Worm (Caenorhabditis elegans) whole organism, L2 larva: ENCODE measurements around the gene twk-12.

Experiments used
- C34F6.9 ChIP-seq: fragments of 150-350 bp; optimal IDR thresholded peaks from 2 replicates; lab custom pipeline; 2014; ENCODE audit warnings: missing biosample characterization, missing genetic modification characterization
- R02D3.7 ChIP-seq: fragments of 150-350 bp; optimal IDR thresholded peaks from 2 replicates; lab custom pipeline; 2014; ENCODE audit warnings: missing biosample characterization, missing genetic modification characterization
- Y55F3AM.14 ChIP-seq: fragments of 200-800 bp; sonication (Bioruptor generic); optimal IDR thresholded peaks from 2 replicates; lab custom pipeline; 2018; ENCODE audit warnings: mild to moderate bottlenecking, missing genetic modification characterization, missing compliant biosample characterization
- ZK546.5 ChIP-seq: sonication (generic microtip); optimal IDR thresholded peaks from 2 replicates; lab custom pipeline; 2017; ENCODE audit warnings: missing biosample characterization, missing genetic modification characterization
- alr-1 ChIP-seq: fragments of 150-350 bp; optimal IDR thresholded peaks from 2 replicates; lab custom pipeline; 2014; ENCODE audit warnings: missing biosample characterization, missing genetic modification characterization
- ama-1 ChIP-seq: fragments of 150-350 bp; optimal IDR thresholded peaks from 2 replicates; lab custom pipeline; 2018; ENCODE audit warnings: inconsistent platforms
- blmp-1 ChIP-seq: sonication (generic microtip); optimal IDR thresholded peaks from 2 replicates; lab custom pipeline; 2017; ENCODE audit warnings: missing genetic modification characterization, mild to moderate bottlenecking, missing compliant biosample characterization, antibody characterized with exemption, moderate library complexity; ENCODE audit not compliant: insufficient read depth
- ceh-16 ChIP-seq: fragments of 150-350 bp; optimal IDR thresholded peaks from 2 replicates; lab custom pipeline; 2014; ENCODE audit warnings: missing biosample characterization, missing genetic modification characterization
- ceh-82 ChIP-seq: fragments of 150-350 bp; optimal IDR thresholded peaks from 2 replicates; lab custom pipeline; 2014; ENCODE audit warnings: missing biosample characterization, missing genetic modification characterization
- dmd-4 ChIP-seq: sonication (generic microtip); optimal IDR thresholded peaks from 2 replicates; lab custom pipeline; 2017; ENCODE audit warnings: missing biosample characterization, missing genetic modification characterization
- egl-27 ChIP-seq: sonication (generic microtip); optimal IDR thresholded peaks from 3 replicates; lab custom pipeline; 2017; ENCODE audit warnings: missing biosample characterization, missing genetic modification reagents, missing genetic modification characterization
- elt-1 ChIP-seq: fragments of 150-350 bp; optimal IDR thresholded peaks from 2 replicates; lab custom pipeline; 2014; ENCODE audit warnings: missing biosample characterization, missing genetic modification characterization
- fos-1 ChIP-seq: fragments of 150-350 bp; optimal IDR thresholded peaks from 2 replicates; lab custom pipeline; 2014; ENCODE audit warnings: missing biosample characterization, missing genetic modification characterization
- gmeb-1 ChIP-seq: fragments of 150-350 bp; optimal IDR thresholded peaks from 2 replicates; lab custom pipeline; 2014; ENCODE audit warnings: missing biosample characterization, missing genetic modification characterization
- lin-11 ChIP-seq: fragments of 150-350 bp; sonication (generic microtip); optimal IDR thresholded peaks from 2 replicates; lab custom pipeline; 2014; ENCODE audit warnings: missing biosample characterization, missing genetic modification characterization, inconsistent platforms, mixed read lengths
- lin-13 ChIP-seq: fragments of 150-350 bp; optimal IDR thresholded peaks from 2 replicates; lab custom pipeline; 2014; ENCODE audit warnings: missing biosample characterization, missing genetic modification reagents, missing genetic modification characterization
- lsy-2 ChIP-seq, 2 experiments: fragments of 150-350 bp in 1 of 2; sonication (generic microtip) in 1 of 2; optimal IDR thresholded peaks; 2 replicates each; lab custom pipeline; 2014 to 2017; ENCODE audit warnings: missing biosample characterization in 2 of 2, missing genetic modification characterization in 2 of 2
- mab-5 ChIP-seq: fragments of 150-350 bp; optimal IDR thresholded peaks from 2 replicates; lab custom pipeline; 2014; ENCODE audit warnings: missing biosample characterization, missing genetic modification characterization
- mbf-1 ChIP-seq: sonication (generic microtip); optimal IDR thresholded peaks from 2 replicates; lab custom pipeline; 2017; ENCODE audit warnings: missing biosample characterization, missing genetic modification characterization
- nhr-10 ChIP-seq: sonication (generic microtip); optimal IDR thresholded peaks from 2 replicates; lab custom pipeline; 2017; ENCODE audit warnings: missing biosample characterization, missing genetic modification characterization
- nhr-11 ChIP-seq: fragments of 150-350 bp; optimal IDR thresholded peaks from 2 replicates; lab custom pipeline; 2014; ENCODE audit warnings: missing biosample characterization, missing genetic modification characterization
- nhr-12 ChIP-seq: fragments of 150-350 bp; optimal IDR thresholded peaks from 2 replicates; lab custom pipeline; 2014; ENCODE audit warnings: missing biosample characterization, missing genetic modification characterization
- nhr-129 ChIP-seq: fragments of 150-350 bp; optimal IDR thresholded peaks from 2 replicates; lab custom pipeline; 2014; ENCODE audit warnings: missing biosample characterization, missing genetic modification characterization
- nhr-21 ChIP-seq: fragments of 150-350 bp; optimal IDR thresholded peaks from 2 replicates; lab custom pipeline; 2014; ENCODE audit warnings: missing biosample characterization, missing genetic modification characterization
- nhr-237 ChIP-seq: fragments of 150-350 bp; optimal IDR thresholded peaks from 2 replicates; lab custom pipeline; 2014; ENCODE audit warnings: missing biosample characterization, missing genetic modification characterization
- nhr-25 ChIP-seq: fragments of 150-350 bp; sonication (generic microtip); optimal IDR thresholded peaks from 3 replicates; lab custom pipeline; 2014; ENCODE audit warnings: missing biosample characterization, missing genetic modification characterization
- nhr-77 ChIP-seq: fragments of 150-350 bp; optimal IDR thresholded peaks from 2 replicates; lab custom pipeline; 2014; ENCODE audit warnings: missing biosample characterization, missing genetic modification characterization
- peb-1 ChIP-seq: fragments of 150-350 bp; optimal IDR thresholded peaks from 2 replicates; lab custom pipeline; 2014; ENCODE audit warnings: missing biosample characterization, missing genetic modification characterization
- sem-4 ChIP-seq: fragments of 150-350 bp; optimal IDR thresholded peaks from 2 replicates; lab custom pipeline; 2014; ENCODE audit warnings: missing biosample characterization, missing genetic modification reagents, missing genetic modification characterization
- skn-1 ChIP-seq: sonication (generic microtip); optimal IDR thresholded peaks from 2 replicates; lab custom pipeline; 2017; ENCODE audit warnings: missing biosample characterization, missing genetic modification characterization
- sma-9 ChIP-seq, 2 experiments: fragments of 150-350 bp in 1 of 2; sonication (generic microtip) in 1 of 2; optimal IDR thresholded peaks; 2 replicates each; lab custom pipeline; 2014 to 2016; ENCODE audit warnings: missing genetic modification characterization in 2 of 2, mild to moderate bottlenecking in 1 of 2, missing biosample characterization in 1 of 2, missing compliant biosample characterization in 1 of 2, missing genetic modification reagents in 1 of 2, moderate library complexity in 1 of 2
- unc-39 ChIP-seq: fragments of 150-350 bp; optimal IDR thresholded peaks from 2 replicates; lab custom pipeline; 2014; ENCODE audit warnings: missing biosample characterization, missing genetic modification characterization
- unc-55 ChIP-seq: fragments of 150-350 bp; sonication (generic microtip); optimal IDR thresholded peaks from 3 replicates; lab custom pipeline; 2014; ENCODE audit warnings: missing biosample characterization, missing genetic modification reagents, missing genetic modification characterization
- unc-62 ChIP-seq: fragments of 150-350 bp; optimal IDR thresholded peaks from 2 replicates; lab custom pipeline; 2014; ENCODE audit warnings: missing biosample characterization, missing genetic modification reagents, missing genetic modification characterization
- zag-1 ChIP-seq: fragments of 150-350 bp; optimal IDR thresholded peaks from 2 replicates; lab custom pipeline; 2014; ENCODE audit warnings: missing biosample characterization, missing genetic modification characterization
- ztf-1 ChIP-seq: fragments of 200-800 bp; sonication (Bioruptor generic); conservative IDR thresholded peaks from 2 replicates; pipeline ENCODE4 v1.3.6; 2022; ENCODE audit warnings: missing genetic modification characterization, missing compliant biosample characterization
- ztf-4 ChIP-seq: fragments of 150-350 bp; optimal IDR thresholded peaks from 2 replicates; lab custom pipeline; 2014; ENCODE audit warnings: missing biosample characterization, missing genetic modification characterization

twk-12 gene

ce11 chrV:10667284-10667683, at the start of gene twk-12:
twk-12 (plus strand) TSS chrV:10667584.
- TF ChIP-seq unc-55 (GFP tag; lab: Kevin White, UChicago) (no peak), gmeb-1 (tag; lab: Kevin White, UChicago) (no peak), alr-1 (tag; lab: Kevin White, UChicago) (no peak), mab-5 (no peak), nhr-10 (no peak), egl-27 (tag; lab: Kevin White, UChicago) (no peak), nhr-129 (tag; lab: Kevin White, UChicago) (no peak), sem-4 (tag; lab: Kevin White, UChicago) (no peak), lin-13 (GFP tag; lab: Kevin White, UChicago) (no peak), R02D3.7 (tag; lab: Kevin White, UChicago) (no peak), skn-1 (tag; lab: Kevin White, UChicago) (no peak), nhr-12 (tag; lab: Kevin White, UChicago) (no peak), nhr-237 (no peak)
- TF ChIP-seq, all 48 proteins: peak for 0

DNA sequence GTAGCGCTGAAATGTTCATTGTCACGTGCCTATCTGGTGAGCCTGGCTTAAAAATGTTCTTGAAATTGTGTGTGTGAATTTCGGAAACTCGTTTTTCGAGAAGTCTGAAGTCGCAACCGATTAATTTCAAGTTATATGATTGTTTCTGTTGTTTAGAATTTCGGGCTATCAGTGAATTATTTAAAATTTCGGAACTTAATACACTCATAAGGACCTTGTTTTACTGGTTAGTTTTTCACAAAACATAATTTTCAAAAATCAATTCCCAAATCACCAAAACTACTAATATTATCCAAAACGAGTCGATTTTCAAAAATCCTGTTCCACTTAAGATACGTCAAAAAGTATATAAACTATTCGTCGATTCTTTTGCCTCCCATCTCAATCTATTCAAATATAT, 36.9 kb upstream of the twk-12 start:
- TF ChIP-seq nhr-25 (tag; lab: Kevin White, UChicago) (no peak), zag-1 (tag; lab: Kevin White, UChicago) (no peak), ceh-82 (no peak), ama-1 (lab: Kevin White, UChicago) (no peak), lsy-2 (tag; optimal IDR thresholded peaks at IDR 0.05; lab: Kevin White, UChicago) (no peak), ztf-1 (GFP tag; lab: Robert Waterston, UW) (no peak), ceh-16 (tag; lab: Kevin White, UChicago) (no peak), unc-39 (no peak), C34F6.9 (tag; lab: Kevin White, UChicago) (no peak), ZK546.5 (no peak), gmeb-1 (tag; lab: Kevin White, UChicago) (no peak), nhr-21 (tag; lab: Kevin White, UChicago) (no peak), sma-9 (GFP tag; optimal IDR thresholded peaks at IDR 0.05; lab: Kevin White, UChicago) (no peak), sma-9 (tag; optimal IDR thresholded peaks at IDR 0.05; lab: Kevin White, UChicago) (no peak), nhr-77 (tag; lab: Kevin White, UChicago) (no peak), R02D3.7 (tag; lab: Kevin White, UChicago) (no peak), mbf-1 (tag; lab: Kevin White, UChicago) (no peak), dmd-4 (no peak), nhr-11 (no peak)

ce11 chrV:10632758-10633157, 34.6 kb upstream of the twk-12 start, which contains the start of gene mab-23:
mab-23 (plus strand) TSS chrV:10633058.
- no peak for TF ChIP-seq ztf-4 (tag; lab: Kevin White, UChicago)
- no peak for TF ChIP-seq nhr-12 (tag; lab: Kevin White, UChicago)

ce11 chrV:10635722-10636121, 31.7 kb upstream of the twk-12 start, which contains the start of gene kvs-2:
kvs-2 (plus strand) TSS chrV:10636022.
- TF ChIP-seq lin-11 (no peak), fos-1 (no peak), lsy-2 (tag; optimal IDR thresholded peaks at IDR 0.05; lab: Kevin White, UChicago) (no peak), zag-1 (tag; lab: Kevin White, UChicago) (no peak), unc-62 (GFP tag; lab: Kevin White, UChicago) (no peak), elt-1 (tag; lab: Kevin White, UChicago) (no peak), ztf-4 (tag; lab: Kevin White, UChicago) (no peak), ceh-16 (tag; lab: Kevin White, UChicago) (no peak), blmp-1 (no peak)

DNA sequence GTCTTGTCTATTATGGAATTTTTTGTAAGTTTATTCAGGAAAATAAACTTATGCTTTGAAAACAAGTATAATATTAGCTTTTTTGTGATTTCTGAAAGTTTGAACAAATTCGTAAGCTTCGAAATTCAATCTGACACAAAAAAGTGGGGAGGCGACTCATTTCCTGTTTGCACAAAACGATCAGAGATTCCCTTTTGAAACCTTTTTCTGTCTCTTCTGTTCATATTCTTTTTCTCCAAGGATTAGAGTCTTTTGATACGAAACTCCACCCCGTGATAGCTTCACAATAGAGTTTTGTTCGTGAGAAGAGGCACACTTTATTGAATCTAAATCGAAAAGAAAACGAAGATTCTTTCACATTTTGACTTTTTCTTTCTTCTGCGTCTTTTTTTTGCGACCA, 26.4 kb upstream of the twk-12 start:
- TF ChIP-seq ztf-4 (tag; lab: Kevin White, UChicago): no peak
- no peak for TF ChIP-seq Y55F3AM.14 (GFP tag; lab: Kevin White, UChicago)
- no peak for TF ChIP-seq R02D3.7 (tag; lab: Kevin White, UChicago)
- no peak for TF ChIP-seq ZK546.5
- TF ChIP-seq elt-1 (tag; lab: Kevin White, UChicago): no peak
- TF ChIP-seq peb-1 (tag; lab: Kevin White, UChicago): no peak
- no peak for TF ChIP-seq nhr-21 (tag; lab: Kevin White, UChicago)
- no peak for TF ChIP-seq lin-13 (GFP tag; lab: Kevin White, UChicago)
- TF ChIP-seq C34F6.9 (tag; lab: Kevin White, UChicago): no peak
- TF ChIP-seq nhr-10: no peak
- no peak for TF ChIP-seq nhr-11
- TF ChIP-seq, all 48 proteins: peak for 0
